Worm (Caenorhabditis elegans) whole organism, late embryonic: ENCODE measurements around the gene arx-5.
A peak's percentile ranks its signal among the peaks of the same experiment; 100 is the strongest.

Source experiments
- F13H6.1 ChIP-seq: sonication (generic microtip); optimal IDR thresholded peaks from 2 replicates; lab custom pipeline; 2016; ENCODE audit warnings: missing genetic modification characterization, missing compliant biosample characterization
- K02D7.2 ChIP-seq: sonication (generic microtip); optimal IDR thresholded peaks from 2 replicates; lab custom pipeline; 2017; ENCODE audit warnings: mild to moderate bottlenecking, missing genetic modification characterization, missing compliant biosample characterization
- T23F11.4 ChIP-seq: fragments of 200-800 bp; sonication (Bioruptor generic); optimal IDR thresholded peaks from 2 replicates; lab custom pipeline; 2018; ENCODE audit warnings: mild to moderate bottlenecking, missing genetic modification characterization, missing compliant biosample characterization
- ahr-1 ChIP-seq: sonication (generic microtip); optimal IDR thresholded peaks from 2 replicates; lab custom pipeline; 2016; ENCODE audit warnings: missing genetic modification characterization, missing compliant biosample characterization
- ceh-14 ChIP-seq: sonication (generic microtip); optimal IDR thresholded peaks from 2 replicates; lab custom pipeline; 2016; ENCODE audit warnings: missing genotype, missing genetic modification characterization, missing compliant biosample characterization
- ceh-18 ChIP-seq: sonication (generic microtip); optimal IDR thresholded peaks from 2 replicates; lab custom pipeline; 2016; ENCODE audit warnings: missing genetic modification characterization, missing compliant biosample characterization
- ceh-24 ChIP-seq: sonication (generic microtip); optimal IDR thresholded peaks from 2 replicates; lab custom pipeline; 2016; ENCODE audit warnings: mild to moderate bottlenecking, missing genetic modification characterization, missing compliant biosample characterization
- ceh-31 ChIP-seq: sonication (generic microtip); optimal IDR thresholded peaks from 2 replicates; lab custom pipeline; 2016; ENCODE audit warnings: missing genetic modification characterization, missing compliant biosample characterization
- dve-1 ChIP-seq: sonication (generic microtip); optimal IDR thresholded peaks from 2 replicates; lab custom pipeline; 2017; ENCODE audit warnings: antibody characterized with exemption, mild to moderate bottlenecking, missing genetic modification characterization, missing compliant biosample characterization
- eyg-1 ChIP-seq: sonication (generic microtip); optimal IDR thresholded peaks from 2 replicates; lab custom pipeline; 2016; ENCODE audit warnings: missing genotype, missing genetic modification characterization, missing compliant biosample characterization
- fax-1 ChIP-seq: sonication (generic microtip); optimal IDR thresholded peaks from 2 replicates; lab custom pipeline; 2016; ENCODE audit warnings: missing genotype, missing genetic modification characterization, missing compliant biosample characterization
- fkh-10 ChIP-seq: fragments of 150-350 bp; optimal IDR thresholded peaks from 2 replicates; lab custom pipeline; 2014; ENCODE audit warnings: missing biosample characterization, missing genetic modification reagents, missing genetic modification characterization
- gmeb-2 ChIP-seq: sonication (generic microtip); optimal IDR thresholded peaks from 2 replicates; lab custom pipeline; 2016; ENCODE audit warnings: missing genetic modification characterization, inconsistent platforms, missing compliant biosample characterization
- hlh-15 ChIP-seq: sonication (generic microtip); optimal IDR thresholded peaks from 2 replicates; lab custom pipeline; 2016; ENCODE audit warnings: missing genetic modification characterization, missing compliant biosample characterization
- hlh-30 ChIP-seq: sonication (generic microtip); optimal IDR thresholded peaks from 2 replicates; lab custom pipeline; 2017; ENCODE audit warnings: antibody characterized with exemption, missing genetic modification characterization, missing compliant biosample characterization; ENCODE audit not compliant: insufficient read depth
- lim-6 ChIP-seq: sonication (generic microtip); optimal IDR thresholded peaks from 2 replicates; lab custom pipeline; 2016; ENCODE audit warnings: missing genetic modification characterization, missing compliant biosample characterization
- madf-2 ChIP-seq: sonication (generic microtip); optimal IDR thresholded peaks from 2 replicates; lab custom pipeline; 2017; ENCODE audit warnings: missing genetic modification characterization, missing compliant biosample characterization
- nfya-1 ChIP-seq: sonication (generic microtip); optimal IDR thresholded peaks from 2 replicates; lab custom pipeline; 2017; ENCODE audit warnings: missing genetic modification characterization, mild to moderate bottlenecking, missing compliant biosample characterization, antibody characterized with exemption, moderate library complexity
- pax-1 ChIP-seq: fragments of 150-350 bp; optimal IDR thresholded peaks from 2 replicates; lab custom pipeline; 2014; ENCODE audit warnings: missing biosample characterization, missing genetic modification characterization
- pha-4 ChIP-seq: fragments of 150-350 bp; optimal IDR thresholded peaks from 2 replicates; lab custom pipeline; 2018; ENCODE audit warnings: missing biosample characterization, missing genetic modification reagents, missing genetic modification characterization
- pros-1 ChIP-seq: fragments of 150-350 bp; optimal IDR thresholded peaks from 2 replicates; lab custom pipeline; 2014; ENCODE audit warnings: missing biosample characterization, missing genetic modification reagents, missing genetic modification characterization
- sox-2 ChIP-seq: fragments of 200-800 bp; sonication (Bioruptor generic); IDR thresholded peaks from 2 replicates; pipeline ENCODE4 v1.3.6; 2022; ENCODE audit warnings: missing genetic modification reagents, missing genetic modification characterization, missing compliant biosample characterization
- sox-4 ChIP-seq: sonication (generic microtip); optimal IDR thresholded peaks from 2 replicates; lab custom pipeline; 2017; ENCODE audit warnings: mild to moderate bottlenecking, missing genetic modification characterization, inconsistent platforms, missing compliant biosample characterization
- syd-9 ChIP-seq: sonication (generic microtip); optimal IDR thresholded peaks from 2 replicates; lab custom pipeline; 2016; ENCODE audit warnings: mild to moderate bottlenecking, missing genetic modification characterization, moderate library complexity, missing compliant biosample characterization
- tbx-2 ChIP-seq: sonication (generic microtip); optimal IDR thresholded peaks from 2 replicates; lab custom pipeline; 2016; ENCODE audit warnings: missing genetic modification characterization, missing compliant biosample characterization
- unc-42 ChIP-seq: sonication (generic microtip); optimal IDR thresholded peaks from 2 replicates; lab custom pipeline; 2016; ENCODE audit warnings: missing genotype, missing genetic modification characterization, missing compliant biosample characterization
- unc-55 ChIP-seq: sonication (generic microtip); optimal IDR thresholded peaks from 2 replicates; lab custom pipeline; 2017; ENCODE audit warnings: missing biosample characterization, missing genetic modification reagents, missing genetic modification characterization

The arx-5 gene

DNA sequence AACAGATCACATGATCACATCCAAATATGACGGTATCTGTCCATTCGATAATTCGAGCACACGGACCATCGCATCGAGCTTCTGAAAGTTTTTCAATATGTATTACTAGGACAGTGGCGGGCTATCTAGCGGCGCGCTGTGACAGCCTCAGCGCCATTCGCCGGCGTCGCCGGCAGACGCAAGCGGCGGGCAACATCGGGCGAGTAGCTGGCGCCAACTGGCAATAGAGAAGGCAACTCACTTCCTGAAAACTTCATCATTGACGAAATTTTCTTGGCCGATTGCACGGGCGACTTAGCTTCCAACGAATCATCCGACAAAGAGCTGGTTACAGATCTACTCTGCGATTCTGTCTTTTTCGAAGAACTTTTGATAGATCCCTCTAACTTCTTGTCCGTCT lies 29.7 kb downstream of the arx-5 start:
- TF ChIP-seq pha-4 (tag; lab: Kevin White, UChicago) (no peak), fax-1 (tag; lab: Kevin White, UChicago) (no peak), ceh-24 (tag; lab: Kevin White, UChicago) (no peak)
- TF ChIP-seq, all 69 proteins: peak for 0

DNA sequence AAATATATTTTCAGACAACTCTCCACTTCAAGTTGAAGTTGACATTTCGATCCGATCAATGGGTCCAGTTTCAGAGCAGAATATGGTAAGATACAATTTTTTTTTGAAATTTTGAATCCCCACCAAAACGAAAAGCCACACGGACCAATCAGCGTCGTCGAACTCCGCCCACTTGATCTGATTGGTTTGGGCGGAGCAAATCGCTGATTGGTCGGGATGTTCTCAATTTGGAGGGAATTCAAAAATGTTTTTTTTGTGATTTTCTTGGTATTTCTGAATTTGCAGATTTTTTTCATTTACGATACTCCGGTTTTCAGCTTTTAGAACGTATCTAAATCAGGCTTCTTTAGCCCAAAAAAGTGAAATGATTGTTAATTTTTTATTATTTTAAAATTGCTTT lies 32.5 kb downstream of the arx-5 start:
- TF ChIP-seq pha-4 (tag; lab: Kevin White, UChicago) (no peak), nfya-1 (tag; lab: Kevin White, UChicago) (peak; percentile 67)

ce11 chrIII:12784854-12785253 lies 33.0 kb downstream of the arx-5 start, which contains the start of gene lgc-37:
lgc-37 (plus strand) TSS chrIII:12785154.
- TF ChIP-seq ceh-14 (tag; lab: Kevin White, UChicago) (no peak), fkh-10 (GFP tag; lab: Kevin White, UChicago) (no peak), gmeb-2 (no peak), pros-1 (tag; lab: Kevin White, UChicago) (no peak), hlh-30 (no peak), sox-2 (GFP tag; lab: Robert Waterston, UW) (no peak), fax-1 (tag; lab: Kevin White, UChicago) (no peak), dve-1 (no peak), hlh-15 (tag; lab: Kevin White, UChicago) (no peak), pax-1 (tag; lab: Kevin White, UChicago) (no peak), ceh-18 (tag; lab: Kevin White, UChicago) (no peak), ceh-31 (tag; lab: Kevin White, UChicago) (no peak), T23F11.4 (no peak), syd-9 (tag; lab: Kevin White, UChicago) (no peak), sox-4 (no peak), tbx-2 (tag; lab: Kevin White, UChicago) (no peak), F13H6.1 (tag; lab: Kevin White, UChicago) (no peak), unc-55 (GFP tag; lab: Kevin White, UChicago) (no peak), ahr-1 (no peak), eyg-1 (no peak)

ce11 chrIII:12783878-12784277 lies 34.0 kb downstream of the arx-5 start:
- TF ChIP-seq lim-6 (no peak), unc-42 (peak; percentile 9), pros-1 (tag; lab: Kevin White, UChicago) (no peak)

- TF ChIP-seq ceh-14 (tag; lab: Kevin White, UChicago) (peak; percentile 12), hlh-30 (no peak), K02D7.2 (tag; lab: Kevin White, UChicago) (peak; percentile 28)
Observed at ce11 chrIII:12779676-12780337, 38.1 kb downstream of the arx-5 start, which contains the start of gene gab-1. gab-1 (minus strand) TSS chrIII:12779726.

- TF ChIP-seq madf-2 (tag; lab: Kevin White, UChicago) (no peak), nfya-1 (tag; lab: Kevin White, UChicago) (peak; percentile 95)
Observed at ce11 chrIII:12773753-12774152, 44.1 kb downstream of the arx-5 start.
